Worm (Caenorhabditis elegans): Measurements from ENCODE around the gene T25B6.3.

T25B6.3 gene

ce11 chrX:9010418-9010817, 17.0 kb upstream of the T25B6.3 start, which contains the start of gene C24A3.9:
Gene C24A3.9, minus strand, starts transcription at chrX:9010518.
- TF ChIP-seq nhr-237 (tag; optimal IDR thresholded peaks at IDR 0.05) (no peak), Y48G9A.11 (GFP tag; IDR thresholded peaks at IDR 0.05) (no peak), nhr-42 (GFP tag; IDR thresholded peaks at IDR 0.05) (no peak), ceh-82 (tag; optimal IDR thresholded peaks at IDR 0.05) (no peak), D1046.2 (GFP tag; IDR thresholded peaks at IDR 0.05) (no peak), daf-12 (tag; optimal IDR thresholded peaks at IDR 0.05) (no peak), zip-11 (GFP tag; IDR thresholded peaks at IDR 0.05) (no peak), php-3 (GFP tag; IDR thresholded peaks at IDR 0.05) (no peak), R02D3.7 (tag; optimal IDR thresholded peaks at IDR 0.05) (no peak), fkh-10 (GFP tag; optimal IDR thresholded peaks at IDR 0.05) (no peak), spr-1 (tag; optimal IDR thresholded peaks at IDR 0.05) (no peak), arid-1 (GFP tag; conservative IDR thresholded peaks at IDR 0.05) (no peak), daf-19 (GFP tag; conservative IDR thresholded peaks at IDR 0.05) (no peak), lin-29 (GFP tag; IDR thresholded peaks at IDR 0.05) (no peak)

- TF ChIP-seq lin-38 (GFP tag; IDR thresholded peaks at IDR 0.05) = no peak
- peak in 1 of 2 experiments; percentile 27 for TF ChIP-seq unc-62 (GFP tag; optimal IDR thresholded peaks at IDR 0.05 in 1 of 2)
- TF ChIP-seq unc-62 (tag; optimal IDR thresholded peaks at IDR 0.05) = no peak
- TF ChIP-seq aha-1 (tag) = peak; percentile 92
Measured at ce11 chrX:9011471-9011870, 15.9 kb upstream of the T25B6.3 start.

ce11 chrX:9014451-9014850, 13.0 kb upstream of the T25B6.3 start:
- peak; percentile 81 for TF ChIP-seq fkh-10 (GFP tag; optimal IDR thresholded peaks at IDR 0.05)
- no peak for TF ChIP-seq egl-27 (tag; optimal IDR thresholded peaks at IDR 0.05)

- TF ChIP-seq dpl-1 (GFP tag; optimal IDR thresholded peaks at IDR 0.05) = no peak
- TF ChIP-seq Y48G9A.11 (GFP tag; IDR thresholded peaks at IDR 0.05) = no peak
- TF ChIP-seq F49E8.2 (tag; optimal IDR thresholded peaks at IDR 0.05; ENCODE audit: borderline replicate concordance) = no peak
- TF ChIP-seq tra-1 (GFP tag; IDR thresholded peaks at IDR 0.05) = no peak
- no peak for TF ChIP-seq ceh-82 (tag; optimal IDR thresholded peaks at IDR 0.05)
- TF ChIP-seq saeg-2 (GFP tag; IDR thresholded peaks at IDR 0.05) = no peak
- TF ChIP-seq F10B5.3 (tag; optimal IDR thresholded peaks at IDR 0.05) = no peak
- TF ChIP-seq spr-1 (tag; optimal IDR thresholded peaks at IDR 0.05) = no peak
- no peak for TF ChIP-seq mxl-3 (GFP tag; optimal IDR thresholded peaks at IDR 0.05)
- no peak for TF ChIP-seq D1046.2 (GFP tag; IDR thresholded peaks at IDR 0.05)
- TF ChIP-seq hlh-11 (tag; optimal IDR thresholded peaks at IDR 0.05) = no peak
- no peak for TF ChIP-seq dmd-6 (GFP tag; IDR thresholded peaks at IDR 0.05)
- TF ChIP-seq ceh-28 (tag; optimal IDR thresholded peaks at IDR 0.05) = no peak
- TF ChIP-seq lin-38 (GFP tag; IDR thresholded peaks at IDR 0.05) = no peak
- no peak for TF ChIP-seq snpc-1.2 (GFP tag; IDR thresholded peaks at IDR 0.05)
- no peak for TF ChIP-seq nhr-25 (tag; optimal IDR thresholded peaks at IDR 0.05; ENCODE audit: borderline replicate concordance, insufficient read depth)
- no peak for TF ChIP-seq zag-1 (tag; optimal IDR thresholded peaks at IDR 0.05)
- TF ChIP-seq jun-1 (tag; optimal IDR thresholded peaks at IDR 0.05) = no peak
Measured at ce11 chrX:9015420-9015819, 12.0 kb upstream of the T25B6.3 start, which contains the start of gene T25B6.4. Gene T25B6.4, plus strand, starts transcription at chrX:9015720.

ce11 chrX:9021645-9022044, 5.8 kb upstream of the T25B6.3 start, which contains the start of gene T25B6.5:
Gene T25B6.5, minus strand, starts transcription at chrX:9021745.
- no peak for TF ChIP-seq spr-1 (tag; optimal IDR thresholded peaks at IDR 0.05)
- TF ChIP-seq aha-1 (tag) = no peak
- no peak for TF ChIP-seq sdz-12 (GFP tag; optimal IDR thresholded peaks at IDR 0.05)
- TF ChIP-seq ceh-32 (tag; optimal IDR thresholded peaks at IDR 0.05; ENCODE audit: poor library complexity) = no peak
- TF ChIP-seq daf-8 (GFP tag; IDR thresholded peaks at IDR 0.05) = no peak
- TF ChIP-seq ZK337.2 (GFP tag; IDR thresholded peaks at IDR 0.05) = no peak
- TF ChIP-seq dmd-8 (GFP tag; IDR thresholded peaks at IDR 0.05) = no peak
- no peak for TF ChIP-seq aly-2 (tag; optimal IDR thresholded peaks at IDR 0.05)
- no peak for TF ChIP-seq egl-27 (tag; optimal IDR thresholded peaks at IDR 0.05)
- no peak for TF ChIP-seq nhr-77 (tag; optimal IDR thresholded peaks at IDR 0.05)
- TF ChIP-seq saeg-2 (GFP tag; IDR thresholded peaks at IDR 0.05) = no peak
- no peak for TF ChIP-seq dpl-1 (GFP tag; optimal IDR thresholded peaks at IDR 0.05)
- TF ChIP-seq F10B5.3 (tag; optimal IDR thresholded peaks at IDR 0.05) = no peak
